Worm (Caenorhabditis elegans) whole organism, L4 larva: ENCODE measurements around the gene C27A2.12.

Experiments
- F44E2.7 ChIP-seq: fragments of 200-800 bp; sonication (Bioruptor generic); IDR thresholded peaks from 2 replicates; pipeline ENCODE4 v2.1.2; 2022; ENCODE audit warnings: missing genetic modification characterization, missing compliant biosample characterization
- F49E8.2 ChIP-seq: sonication (generic microtip); optimal IDR thresholded peaks from 2 replicates; lab custom pipeline; 2016; ENCODE audit warnings: missing compliant biosample characterization, mild to moderate bottlenecking, missing genetic modification characterization, borderline replicate concordance
- T20F7.1 ChIP-seq: fragments of 200-800 bp; sonication (Bioruptor generic); optimal IDR thresholded peaks from 2 replicates; lab custom pipeline; 2018; ENCODE audit warnings: mild to moderate bottlenecking, missing genetic modification characterization, missing compliant biosample characterization
- Y75B8A.6 ChIP-seq: fragments of 200-800 bp; sonication (Bioruptor generic); IDR thresholded peaks from 2 replicates; pipeline ENCODE4 v1.3.6; 2022; ENCODE audit warnings: missing genetic modification reagents, missing genetic modification characterization, missing compliant biosample characterization
- ZK337.2 ChIP-seq: fragments of 200-800 bp; sonication (Bioruptor generic); IDR thresholded peaks from 2 replicates; pipeline ENCODE4 v1.3.6; 2022; ENCODE audit warnings: missing genetic modification reagents, missing genetic modification characterization, missing compliant biosample characterization
- aha-1 ChIP-seq: fragments of 150-350 bp; peaks from one replicate; lab custom pipeline; 2014; ENCODE audit warnings: missing biosample characterization, missing genetic modification characterization
- arid-1 ChIP-seq: fragments of 200-800 bp; sonication (Bioruptor generic); conservative IDR thresholded peaks from 2 replicates; pipeline ENCODE4 v1.3.6; 2022; ENCODE audit warnings: missing genetic modification reagents, missing genetic modification characterization, missing compliant biosample characterization
- ceh-20 ChIP-seq: fragments of 200-800 bp; sonication (Bioruptor generic); IDR thresholded peaks from 2 replicates; pipeline ENCODE4 v1.3.6; 2022; ENCODE audit warnings: missing genetic modification reagents, missing genetic modification characterization, missing compliant biosample characterization
- ceh-82 ChIP-seq: sonication (generic microtip); optimal IDR thresholded peaks from 2 replicates; lab custom pipeline; 2017; ENCODE audit warnings: missing biosample characterization, missing genetic modification characterization
- daf-16 ChIP-seq, 3 experiments: sonication (generic microtip); optimal IDR thresholded peaks; 2 replicates each; lab custom pipeline; 2016 to 2017; ENCODE audit warnings: missing genetic modification characterization in 3 of 3, missing genetic modification reagents in 3 of 3, mild to moderate bottlenecking in 2 of 3, missing compliant biosample characterization in 2 of 3, missing biosample characterization in 1 of 3, moderate library complexity in 1 of 3
- dmd-6 ChIP-seq: fragments of 200-800 bp; sonication (Bioruptor generic); IDR thresholded peaks from 2 replicates; pipeline ENCODE4 v1.3.6; 2022; ENCODE audit warnings: missing genetic modification reagents, missing genetic modification characterization, missing compliant biosample characterization
- dmd-8 ChIP-seq: fragments of 200-800 bp; sonication (Bioruptor generic); IDR thresholded peaks from 2 replicates; pipeline ENCODE4 v1.3.6; 2022; ENCODE audit warnings: missing genetic modification characterization, missing compliant biosample characterization
- dmd-9 ChIP-seq: fragments of 200-800 bp; sonication (Bioruptor generic); IDR thresholded peaks from 2 replicates; pipeline ENCODE4 v1.3.6; 2022; ENCODE audit warnings: missing genetic modification reagents, missing genetic modification characterization, missing compliant biosample characterization
- fkh-10 ChIP-seq: fragments of 150-350 bp; optimal IDR thresholded peaks from 2 replicates; lab custom pipeline; 2014; ENCODE audit warnings: missing biosample characterization, missing genetic modification reagents, missing genetic modification characterization
- gei-8 ChIP-seq: fragments of 200-800 bp; sonication (Bioruptor generic); optimal IDR thresholded peaks from 2 replicates; lab custom pipeline; 2018; ENCODE audit warnings: mild to moderate bottlenecking, missing genetic modification characterization, missing compliant biosample characterization
- hlh-11 ChIP-seq: fragments of 200-800 bp; sonication (Bioruptor generic); optimal IDR thresholded peaks from 2 replicates; lab custom pipeline; 2018; ENCODE audit warnings: mild to moderate bottlenecking, missing genetic modification characterization, missing compliant biosample characterization
- hlh-30 ChIP-seq: sonication (generic microtip); optimal IDR thresholded peaks from 2 replicates; lab custom pipeline; 2017; ENCODE audit warnings: antibody characterized with exemption, mild to moderate bottlenecking, missing genetic modification characterization, missing compliant biosample characterization; ENCODE audit not compliant: insufficient read depth
- hmg-1.1 ChIP-seq: fragments of 200-800 bp; sonication (Bioruptor generic); IDR thresholded peaks from 2 replicates; pipeline ENCODE4 v1.3.6; 2022; ENCODE audit warnings: missing genetic modification reagents, missing genetic modification characterization, missing compliant biosample characterization
- lin-1 ChIP-seq: fragments of 200-800 bp; sonication (Bioruptor generic); IDR thresholded peaks from 2 replicates; pipeline ENCODE4 v1.3.6; 2022; ENCODE audit warnings: missing genetic modification reagents, missing genetic modification characterization, missing compliant biosample characterization
- lin-15B ChIP-seq: fragments of 150-350 bp; sonication (generic microtip); optimal IDR thresholded peaks from 3 replicates; lab custom pipeline; 2014; ENCODE audit warnings: missing biosample characterization, missing genetic modification characterization
- lir-3 ChIP-seq: sonication (generic microtip); optimal IDR thresholded peaks from 2 replicates; lab custom pipeline; 2016; ENCODE audit warnings: mild to moderate bottlenecking, missing genetic modification characterization, missing compliant biosample characterization
- mxl-2 ChIP-seq: fragments of 200-800 bp; sonication (Bioruptor generic); conservative IDR thresholded peaks from 2 replicates; pipeline ENCODE4 v1.3.6; 2022; ENCODE audit warnings: missing genetic modification reagents, missing genetic modification characterization, missing compliant biosample characterization
- mxl-3 ChIP-seq: fragments of 200-800 bp; sonication (Bioruptor generic); optimal IDR thresholded peaks from 2 replicates; lab custom pipeline; 2018; ENCODE audit warnings: mild to moderate bottlenecking, missing genetic modification characterization, missing compliant biosample characterization
- nhr-237 ChIP-seq: sonication (generic microtip); optimal IDR thresholded peaks from 2 replicates; lab custom pipeline; 2017; ENCODE audit warnings: missing biosample characterization, missing genetic modification characterization
- nhr-28 ChIP-seq: fragments of 150-350 bp; optimal IDR thresholded peaks from 2 replicates; lab custom pipeline; 2014; ENCODE audit warnings: missing biosample characterization, missing genetic modification characterization
- nhr-42 ChIP-seq: fragments of 200-800 bp; sonication (Bioruptor generic); IDR thresholded peaks from 2 replicates; pipeline ENCODE4 v1.3.6; 2022; ENCODE audit warnings: missing genetic modification characterization, missing compliant biosample characterization
- nhr-76 ChIP-seq: fragments of 150-350 bp; optimal IDR thresholded peaks from 2 replicates; lab custom pipeline; 2014; ENCODE audit warnings: missing biosample characterization, missing genetic modification characterization
- pha-4 ChIP-seq, 2 experiments: fragments of 150-350 bp in 1 of 2; fragments of 200-800 bp in 1 of 2; sonication (Bioruptor generic) in 1 of 2; IDR thresholded peaks in 1 of 2; optimal IDR thresholded peaks in 1 of 2; 2 replicates each; pipeline versions ENCODE4 v1.3.6 to Lab custom; 2014 to 2022; ENCODE audit warnings: missing genetic modification characterization in 2 of 2, missing genetic modification reagents in 2 of 2, missing biosample characterization in 1 of 2, missing compliant biosample characterization in 1 of 2
- saeg-2 ChIP-seq: fragments of 200-800 bp; sonication (Bioruptor generic); IDR thresholded peaks from 2 replicates; pipeline ENCODE4 v1.3.6; 2022; ENCODE audit warnings: missing genetic modification reagents, missing genetic modification characterization, missing compliant biosample characterization
- snpc-1.2 ChIP-seq: fragments of 200-800 bp; sonication (Bioruptor generic); IDR thresholded peaks from 2 replicates; pipeline ENCODE4 v1.3.6; 2022; ENCODE audit warnings: missing genetic modification reagents, missing genetic modification characterization, missing compliant biosample characterization
- unc-62 ChIP-seq, 3 experiments: fragments of 150-350 bp in 1 of 3; sonication (generic microtip); optimal IDR thresholded peaks in 2 of 3; peaks in 1 of 3; 1 replicate in 1 of 3; 2 replicates in 2 of 3; lab custom pipeline; 2014 to 2017; ENCODE audit warnings: missing biosample characterization in 3 of 3, missing genetic modification characterization in 3 of 3, missing genetic modification reagents in 3 of 3, missing genotype in 1 of 3
- zfp-2 ChIP-seq: sonication (generic microtip); optimal IDR thresholded peaks from 2 replicates; lab custom pipeline; 2016; ENCODE audit warnings: mild to moderate bottlenecking, missing genetic modification characterization, missing compliant biosample characterization
- zfp-3 ChIP-seq: fragments of 200-800 bp; sonication (Bioruptor generic); conservative IDR thresholded peaks from 2 replicates; pipeline ENCODE4 v1.3.6; 2022; ENCODE audit warnings: missing genetic modification reagents, missing genetic modification characterization, missing compliant biosample characterization
- ztf-7 ChIP-seq: fragments of 150-350 bp; optimal IDR thresholded peaks from 2 replicates; lab custom pipeline; 2014; ENCODE audit warnings: missing biosample characterization, missing genetic modification characterization

C27A2.12 gene

DNA sequence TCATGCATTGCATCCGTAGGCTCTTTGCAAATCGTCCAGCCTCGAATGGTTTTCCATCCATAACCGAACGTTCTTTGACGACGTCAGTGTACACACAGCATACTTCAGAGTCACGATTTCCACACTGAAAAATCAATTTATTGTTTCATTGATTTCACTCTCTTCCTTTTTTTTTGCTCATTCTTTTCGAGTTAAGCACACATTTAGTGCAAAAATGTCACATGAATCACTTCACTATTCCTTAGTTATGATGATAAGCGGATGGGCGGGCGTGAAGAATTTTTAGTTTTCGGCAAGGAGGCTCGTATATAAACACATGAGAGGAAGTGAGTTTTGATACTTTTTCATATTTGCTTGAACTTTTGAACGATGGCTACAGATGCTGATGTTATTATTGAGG, 27.5 kb upstream of the C27A2.12 start, which contains the start of gene txt-9 (continued):
- TF ChIP-seq dmd-8 (GFP tag; lab: Robert Waterston, UW) (no peak), aha-1 (tag; lab: Kevin White, UChicago) (peak; percentile 92), hlh-30 (peak; percentile 17), gei-8 (GFP tag; lab: Kevin White, UChicago) (no peak), arid-1 (GFP tag; lab: Robert Waterston, UW) (no peak), dmd-6 (GFP tag; lab: Robert Waterston, UW) (no peak), fkh-10 (GFP tag; lab: Kevin White, UChicago) (no peak), hmg-1.1 (GFP tag; lab: Robert Waterston, UW) (no peak), ceh-82 (tag; lab: Kevin White, UChicago) (no peak), hlh-11 (tag; lab: Kevin White, UChicago) (no peak), saeg-2 (GFP tag; lab: Robert Waterston, UW) (no peak), zfp-2 (no peak), ZK337.2 (no peak), nhr-237 (no peak), Y75B8A.6 (no peak), unc-62 (GFP tag; optimal IDR thresholded peaks at IDR 0.05 in 1 of 2; lab: Kevin White, UChicago) (peak in 1 of 2 experiments; percentile 77), unc-62 (tag; optimal IDR thresholded peaks at IDR 0.05; lab: Kevin White, UChicago) (no peak), nhr-42 (GFP tag; lab: Robert Waterston, UW) (no peak), ztf-7 (tag; lab: Kevin White, UChicago) (no peak), daf-16 (GFP tag; optimal IDR thresholded peaks at IDR 0.05; lab: Kevin White, UChicago) (no peak), daf-16 (tag; optimal IDR thresholded peaks at IDR 0.05; lab: Kevin White, UChicago) (peak; percentile 1), ceh-20 (GFP tag; lab: Robert Waterston, UW) (no peak), nhr-28 (tag; lab: Kevin White, UChicago) (peak; percentile 38)

DNA sequence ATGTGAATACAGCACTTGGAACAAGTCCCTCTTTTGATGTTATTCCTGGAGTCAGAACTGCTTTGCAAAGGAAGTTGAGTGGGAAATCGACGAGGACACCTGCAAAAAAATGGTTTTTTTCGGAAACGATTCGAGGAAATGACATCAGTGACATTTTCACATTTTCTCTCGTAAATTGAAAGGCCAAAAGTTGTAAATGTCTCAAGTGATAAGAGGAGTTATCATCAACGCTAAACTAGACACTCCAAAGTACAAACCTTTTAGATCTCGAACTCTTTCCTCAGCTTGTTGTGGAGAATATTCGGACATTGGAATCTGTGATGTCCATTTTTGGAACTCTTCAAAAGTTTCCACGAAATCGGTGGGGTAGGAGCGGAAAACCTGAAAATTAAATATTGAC, 26.3 kb upstream of the C27A2.12 start:
- no peak for TF ChIP-seq hlh-30
- TF ChIP-seq F44E2.7 (GFP tag; lab: Robert Waterston, UW), result no peak
- TF ChIP-seq saeg-2 (GFP tag; lab: Robert Waterston, UW), result no peak
- no peak for TF ChIP-seq pha-4 (GFP tag; IDR thresholded peaks at IDR 0.05; lab: Robert Waterston, UW)
- no peak for TF ChIP-seq pha-4 (tag; optimal IDR thresholded peaks at IDR 0.05; lab: Kevin White, UChicago)
- TF ChIP-seq nhr-28 (tag; lab: Kevin White, UChicago), result peak; percentile 39
- TF ChIP-seq lin-15B (tag; lab: Kevin White, UChicago), result no peak
- no peak for TF ChIP-seq mxl-3
- no peak for TF ChIP-seq dmd-9
- no peak for TF ChIP-seq nhr-76 (tag; lab: Kevin White, UChicago)
- TF ChIP-seq lin-1 (GFP tag; lab: Robert Waterston, UW), result no peak
- no peak for TF ChIP-seq nhr-237
- no peak for TF ChIP-seq mxl-2 (GFP tag; lab: Robert Waterston, UW)
- TF ChIP-seq dmd-6 (GFP tag; lab: Robert Waterston, UW), result peak; percentile 25; the same call in 1 of the 2 replicates
- TF ChIP-seq gei-8 (GFP tag; lab: Kevin White, UChicago), result no peak

DNA sequence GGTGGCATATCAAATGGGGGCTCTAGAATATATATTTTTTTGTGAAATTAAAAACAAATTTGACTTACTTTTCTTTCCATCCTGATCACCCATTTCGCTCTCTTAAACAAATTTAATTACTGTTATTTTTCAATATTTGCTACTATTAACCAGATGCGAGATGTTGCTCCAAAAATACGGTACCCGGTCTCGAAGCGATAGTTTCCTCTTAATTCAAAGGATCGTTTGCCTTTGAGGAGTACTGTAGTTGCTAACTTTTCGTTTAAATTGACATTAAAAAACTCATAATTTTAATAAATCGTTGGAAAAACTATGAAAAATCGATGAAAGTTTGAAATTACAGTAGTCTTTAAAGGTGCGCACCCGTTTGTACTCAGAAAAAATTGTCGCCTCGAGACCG, 25.4 kb upstream of the C27A2.12 start, which contains the start of gene C04G6.4:
Gene C04G6.4 (minus strand): TSS at position 101 of the 400 bp plus-strand sequence.
- TF ChIP-seq zfp-3 (no peak), lir-3 (tag; lab: Kevin White, UChicago) (no peak), ceh-82 (tag; lab: Kevin White, UChicago) (no peak), arid-1 (GFP tag; lab: Robert Waterston, UW) (no peak), snpc-1.2 (GFP tag; lab: Robert Waterston, UW) (no peak), T20F7.1 (GFP tag; lab: Kevin White, UChicago) (no peak), F49E8.2 (tag; lab: Kevin White, UChicago) (no peak)
